Fruit fly (Drosophila melanogaster) whole organism, embryonic: ENCODE data around the gene Hip14.

Source experiments
- Blimp-1 ChIP-seq: fragments of 200-800 bp; sonication (Bioruptor generic); optimal IDR thresholded peaks from 3 replicates; lab custom pipeline; 2018; ENCODE audit warnings: missing biosample characterization, missing genetic modification characterization, mild to moderate bottlenecking, moderate library complexity, missing genetic modification reagents
- CG10267 ChIP-seq: fragments of 200-800 bp; sonication (Bioruptor generic); optimal IDR thresholded peaks from 2 replicates; lab custom pipeline; 2018; ENCODE audit warnings: missing biosample characterization, mild to moderate bottlenecking, missing genetic modification characterization, moderate library complexity
- CG10654 ChIP-seq: fragments of 200-800 bp; sonication (Bioruptor generic); optimal IDR thresholded peaks from 2 replicates; lab custom pipeline; 2016; ENCODE audit warnings: missing biosample characterization, missing genetic modification characterization
- CG10979 ChIP-seq: fragments of 200-800 bp; sonication (Bioruptor generic); optimal IDR thresholded peaks from 2 replicates; lab custom pipeline; 2018; ENCODE audit warnings: missing biosample characterization, mild to moderate bottlenecking, missing genetic modification characterization, moderate library complexity
- CG12071 ChIP-seq: fragments of 200-800 bp; sonication (Bioruptor generic); optimal IDR thresholded peaks from 3 replicates; lab custom pipeline; 2018; ENCODE audit warnings: missing biosample characterization, mild to moderate bottlenecking, missing genetic modification characterization
- CG14710 ChIP-seq: fragments of 200-800 bp; sonication (Bioruptor generic); optimal IDR thresholded peaks from 3 replicates; lab custom pipeline; 2019; ENCODE audit warnings: missing biosample characterization, mild to moderate bottlenecking, missing genetic modification characterization, moderate library complexity
- CG15601 ChIP-seq: fragments of 200-800 bp; sonication (Bioruptor generic); optimal IDR thresholded peaks from 3 replicates; lab custom pipeline; 2019; ENCODE audit warnings: missing biosample characterization, mild to moderate bottlenecking, missing genetic modification characterization, moderate library complexity
- CG1603 ChIP-seq: fragments of 200-800 bp; sonication (Bioruptor generic); optimal IDR thresholded peaks from 2 replicates; lab custom pipeline; 2019; ENCODE audit warnings: missing biosample characterization, mild to moderate bottlenecking, missing genetic modification characterization, moderate library complexity
- CG17361 ChIP-seq: fragments of 200-800 bp; sonication (Bioruptor generic); IDR thresholded peaks from 3 replicates; pipeline ENCODE4 v1.3.6; 2022; ENCODE audit warnings: missing biosample characterization, missing genetic modification characterization
- CG17829 ChIP-seq: fragments of 200-800 bp; optimal IDR thresholded peaks from 2 replicates; lab custom pipeline; 2019; ENCODE audit warnings: missing biosample characterization, mild to moderate bottlenecking, missing genetic modification characterization, moderate library complexity
- CG30431 ChIP-seq: fragments of 200-800 bp; sonication (Bioruptor generic); optimal IDR thresholded peaks from 2 replicates; lab custom pipeline; 2017; ENCODE audit warnings: missing biosample characterization, missing genetic modification characterization
- CG31441 ChIP-seq: fragments of 200-800 bp; sonication (Bioruptor generic); IDR thresholded peaks from 2 replicates; pipeline ENCODE4 v1.3.6; 2022; ENCODE audit warnings: missing biosample characterization, missing genetic modification characterization
- CG32532 ChIP-seq: fragments of 200-800 bp; sonication (Bioruptor generic); IDR thresholded peaks from 2 replicates; pipeline ENCODE4 v1.3.6; 2022; ENCODE audit warnings: missing biosample characterization, missing genetic modification characterization
- CG32767 ChIP-seq: fragments of 200-800 bp; sonication (Bioruptor generic); IDR thresholded peaks from 2 replicates; pipeline ENCODE4 v1.3.6; 2022; ENCODE audit warnings: missing biosample characterization, missing genetic modification characterization
- CG32772 ChIP-seq: fragments of 200-800 bp; sonication (Bioruptor generic); IDR thresholded peaks from 2 replicates; pipeline ENCODE4 v1.3.6; 2022; ENCODE audit warnings: missing biosample characterization, missing genetic modification characterization
- CG4328 ChIP-seq: fragments of 200-800 bp; sonication (Bioruptor generic); optimal IDR thresholded peaks from 3 replicates; lab custom pipeline; 2017; ENCODE audit warnings: missing biosample characterization, missing genetic modification reagents, missing genetic modification characterization
- CG6791 ChIP-seq: fragments of 200-800 bp; sonication (Bioruptor generic); IDR thresholded peaks from 3 replicates; pipeline ENCODE4 v1.3.6; 2022; ENCODE audit warnings: missing biosample characterization, missing genetic modification characterization; ENCODE audit not compliant: partially characterized antibody
- CG6854 ChIP-seq: fragments of 200-800 bp; sonication (Bioruptor generic); optimal IDR thresholded peaks from 3 replicates; lab custom pipeline; 2017; ENCODE audit warnings: missing biosample characterization, mild to moderate bottlenecking, missing genetic modification characterization
- CG7745 ChIP-seq: fragments of 200-800 bp; sonication (Bioruptor generic); optimal IDR thresholded peaks from 2 replicates; lab custom pipeline; 2018; ENCODE audit warnings: missing biosample characterization, mild to moderate bottlenecking, missing genetic modification characterization, moderate library complexity
- CG7839 ChIP-seq: fragments of 200-800 bp; sonication (Bioruptor generic); optimal IDR thresholded peaks from 3 replicates; lab custom pipeline; 2018; ENCODE audit warnings: missing biosample characterization, mild to moderate bottlenecking, missing genetic modification characterization, moderate library complexity
- CG9609 ChIP-seq: fragments of 200-800 bp; sonication (Bioruptor generic); optimal IDR thresholded peaks from 3 replicates; lab custom pipeline; 2016; ENCODE audit warnings: missing biosample characterization, missing genetic modification characterization
- Dfd ChIP-seq, 2 experiments: fragments of >200 bp; optimal IDR thresholded peaks; 2 replicates each; lab custom pipeline; 2017; ENCODE audit warnings: missing biosample characterization in 2 of 2, missing genetic modification characterization in 2 of 2
- Jarid2 ChIP-seq: fragments of 200-800 bp; sonication (Bioruptor generic); optimal IDR thresholded peaks from 3 replicates; lab custom pipeline; 2017; ENCODE audit warnings: mild to moderate bottlenecking, missing biosample characterization, missing genetic modification reagents, missing genetic modification characterization
- Meics ChIP-seq: fragments of 200-800 bp; sonication (Bioruptor generic); optimal IDR thresholded peaks from 2 replicates; lab custom pipeline; 2017; ENCODE audit warnings: missing biosample characterization, mild to moderate bottlenecking, missing genetic modification characterization
- Mrtf ChIP-seq: fragments of 200-800 bp; sonication (Bioruptor generic); IDR thresholded peaks from 3 replicates; pipeline ENCODE4 v1.3.6; 2022; ENCODE audit warnings: missing biosample characterization, missing genetic modification characterization
- Side ChIP-seq: fragments of 200-800 bp; sonication (Bioruptor generic); optimal IDR thresholded peaks from 2 replicates; lab custom pipeline; 2016; ENCODE audit warnings: missing biosample characterization, missing genetic modification characterization
- ac ChIP-seq: fragments of 200-800 bp; sonication (Bioruptor generic); optimal IDR thresholded peaks from 3 replicates; lab custom pipeline; 2017; ENCODE audit warnings: missing biosample characterization, mild to moderate bottlenecking, missing genetic modification characterization
- ap ChIP-seq: fragments of 200-800 bp; sonication (Bioruptor generic); IDR thresholded peaks from 2 replicates; pipeline ENCODE4 v1.3.6; 2022; ENCODE audit warnings: missing biosample characterization, missing genetic modification characterization
- ash1 ChIP-seq: fragments of 200-800 bp; sonication (Bioruptor generic); optimal IDR thresholded peaks from 2 replicates; lab custom pipeline; 2018; ENCODE audit warnings: missing biosample characterization, mild to moderate bottlenecking, missing genetic modification characterization
- cad ChIP-seq: fragments of >200 bp; optimal IDR thresholded peaks from 2 replicates; lab custom pipeline; 2017; ENCODE audit warnings: missing biosample characterization, missing genetic modification characterization
- chm ChIP-seq: fragments of 200-800 bp; sonication (Bioruptor generic); IDR thresholded peaks from 2 replicates; pipeline ENCODE4 v1.3.6; 2022; ENCODE audit warnings: missing biosample characterization, missing genetic modification characterization
- disco-r ChIP-seq: fragments of 200-800 bp; sonication (Bioruptor generic); optimal IDR thresholded peaks from 2 replicates; lab custom pipeline; 2016; ENCODE audit warnings: missing biosample characterization, missing genetic modification characterization
- eve ChIP-seq, 2 experiments: fragments of >200 bp; optimal IDR thresholded peaks; 2 replicates each; lab custom pipeline; 2017; ENCODE audit warnings: missing biosample characterization in 2 of 2, missing genetic modification characterization in 2 of 2
- gcm2 ChIP-seq: fragments of 200-800 bp; sonication (Bioruptor generic); optimal IDR thresholded peaks from 2 replicates; lab custom pipeline; 2016; ENCODE audit warnings: missing biosample characterization, missing genetic modification characterization
- gem ChIP-seq: fragments of 200-800 bp; sonication (Bioruptor generic); optimal IDR thresholded peaks from 2 replicates; lab custom pipeline; 2019; ENCODE audit warnings: missing biosample characterization, mild to moderate bottlenecking, missing genetic modification characterization, moderate library complexity
- jigr1 ChIP-seq: fragments of 200-800 bp; sonication (Bioruptor generic); IDR thresholded peaks from 3 replicates; pipeline ENCODE4 v1.3.6; 2022; ENCODE audit warnings: missing biosample characterization, missing genetic modification characterization
- lmd ChIP-seq: fragments of 200-800 bp; sonication (Bioruptor generic); IDR thresholded peaks from 2 replicates; pipeline ENCODE4 v1.3.6; 2022; ENCODE audit warnings: missing biosample characterization, missing genetic modification characterization
- lola ChIP-seq, 3 experiments: fragments of >200 bp in 2 of 3; fragments of 200-800 bp in 1 of 3; sonication (Bioruptor generic) in 1 of 3; optimal IDR thresholded peaks; 2 replicates each; lab custom pipeline; 2017 to 2019; ENCODE audit warnings: missing biosample characterization in 3 of 3, missing genetic modification characterization in 3 of 3, mild to moderate bottlenecking in 1 of 3, moderate library complexity in 1 of 3
- nmo ChIP-seq: fragments of 200-800 bp; sonication (Bioruptor generic); optimal IDR thresholded peaks from 2 replicates; lab custom pipeline; 2018; ENCODE audit warnings: missing biosample characterization, mild to moderate bottlenecking, missing genetic modification characterization, moderate library complexity
- psq ChIP-seq: fragments of 200-800 bp; sonication (Bioruptor generic); optimal IDR thresholded peaks from 2 replicates; lab custom pipeline; 2017; ENCODE audit warnings: missing biosample characterization, missing genetic modification characterization
- sens ChIP-seq: fragments of 200-800 bp; sonication (Bioruptor generic); peaks from one replicate; lab custom pipeline; 2016; ENCODE audit warnings: missing biosample characterization, missing genetic modification characterization
- slp2 ChIP-seq: fragments of 200-800 bp; sonication (Bioruptor generic); optimal IDR thresholded peaks from 2 replicates; lab custom pipeline; 2016; ENCODE audit warnings: missing biosample characterization, missing genetic modification characterization
- tgo ChIP-seq: fragments of 200-800 bp; sonication (Bioruptor generic); IDR thresholded peaks from 3 replicates; pipeline ENCODE4 v1.3.6; 2022; ENCODE audit warnings: missing biosample characterization, missing genetic modification characterization
- twi ChIP-seq: fragments of 200-800 bp; optimal IDR thresholded peaks from 2 replicates; lab custom pipeline; 2019; ENCODE audit warnings: missing biosample characterization, mild to moderate bottlenecking, missing genetic modification characterization, moderate library complexity
- wdn ChIP-seq: fragments of 200-800 bp; sonication (Bioruptor generic); IDR thresholded peaks from 2 replicates; pipeline ENCODE4 v1.3.6; 2022; ENCODE audit warnings: missing biosample characterization, missing genetic modification characterization

The Hip14 gene

dm6 chr3L:16024276-16025019, 36.4 kb downstream of the Hip14 start (continued):
- TF ChIP-seq CG17829 (tag; lab: Kevin White, UChicago) (peak; percentile 24), CG7745 (no peak), Side (GFP tag; lab: Kevin White, UChicago) (no peak), twi (tag; lab: Kevin White, UChicago) (no peak), ap (GFP tag; lab: Robert Waterston, UW) (no peak), Mrtf (GFP tag; lab: Robert Waterston, UW) (no peak), CG10654 (no peak), Meics (GFP tag; lab: Kevin White, UChicago) (no peak), CG31441 (GFP tag; lab: Robert Waterston, UW) (0 out of 2 replicates have a peak, but pooled peaks have one; percentile 25), chm (GFP tag; lab: Robert Waterston, UW) (no peak), CG1603 (tag; lab: Kevin White, UChicago) (peak; percentile 13), CG10979 (tag; lab: Kevin White, UChicago) (peak; percentile 50), ac (no peak), CG4328 (GFP tag; lab: Kevin White, UChicago) (no peak), CG32772 (no peak), CG15601 (tag; lab: Kevin White, UChicago) (no peak), lola (GFP tag; optimal IDR thresholded peaks at IDR 0.05; lab: Kevin White, UChicago) (peak in 1 of 3 experiments; percentile 39), disco-r (GFP tag; lab: Kevin White, UChicago) (no peak), eve (GFP tag; optimal IDR thresholded peaks at IDR 0.05; lab: Kevin White, UChicago) (peak in 1 of 2 experiments; percentile 12), Jarid2 (GFP tag; lab: Kevin White, UChicago) (no peak), CG30431 (GFP tag; lab: Kevin White, UChicago) (no peak), slp2 (GFP tag; lab: Kevin White, UChicago) (peak; percentile 4), Dfd (GFP tag; optimal IDR thresholded peaks at IDR 0.05; lab: Kevin White, UChicago) (no peak), CG14710 (tag; lab: Kevin White, UChicago) (peak; percentile 23), cad (GFP tag; lab: Kevin White, UChicago) (no peak), jigr1 (no peak), sens (GFP tag; lab: Kevin White, UChicago) (peak; percentile 89), wdn (GFP tag; lab: Robert Waterston, UW) (no peak), ash1 (GFP tag; lab: Kevin White, UChicago) (no peak), CG12071 (no peak), CG10267 (tag; lab: Kevin White, UChicago) (peak; percentile 20), psq (GFP tag; lab: Kevin White, UChicago) (no peak), CG32532 (GFP tag; lab: Robert Waterston, UW) (no peak), CG6791 (GFP tag; lab: Robert Waterston, UW) (no peak), CG6854 (GFP tag; lab: Kevin White, UChicago) (no peak), CG32767 (GFP tag; lab: Robert Waterston, UW) (no peak), CG9609 (GFP tag; lab: Kevin White, UChicago) (no peak), Blimp-1 (GFP tag; lab: Kevin White, UChicago) (peak; percentile 27), tgo (GFP tag; lab: Robert Waterston, UW) (no peak), nmo (GFP tag; lab: Kevin White, UChicago) (peak; percentile 35), gem (peak; percentile 46), CG7839 (tag; lab: Kevin White, UChicago) (peak; percentile 3), gcm2 (no peak), CG17361 (GFP tag; lab: Robert Waterston, UW) (peak; percentile 56), lmd (GFP tag; lab: Robert Waterston, UW) (no peak)
